Worm (Caenorhabditis elegans) whole organism, L4/young adult: ENCODE results near the gene C27D9.1.

ENCODE experiments used
- W03F9.2 ChIP-seq: fragments of 150-350 bp; optimal IDR thresholded peaks from 2 replicates; lab custom pipeline; 2014; ENCODE audit warnings: missing biosample characterization, missing genetic modification characterization
- him-1 ChIP-seq: sonication (generic microtip); optimal IDR thresholded peaks from 2 replicates; lab custom pipeline; 2016; ENCODE audit warnings: missing genotype, missing genetic modification reagents, missing genetic modification characterization, missing compliant biosample characterization

ce11 chrII:4726120-4726519 lies 27.1 kb upstream of the C27D9.1 start, which contains the start of gene F10G7.10:
- TF ChIP-seq him-1 (tag; lab: Kevin White, UChicago) (no peak), W03F9.2 (tag; lab: Kevin White, UChicago) (peak; percentile 54)
